Fruit fly (Drosophila melanogaster): Measurements from ENCODE around the gene CG11373.

dm6 chr3R:5995381-5995780 lies 34.6 kb upstream of the CG11373 start:
- no peak for TF ChIP-seq Deaf1 (tag; optimal IDR thresholded peaks at IDR 0.05)
- TF ChIP-seq br (optimal IDR thresholded peaks at IDR 0.05) = no peak

All from whole organism, embryonic.